Worm (Caenorhabditis elegans): ENCODE data around the gene ulp-4.

Gene ulp-4

ce11 chrII:8125439-8125838, 4.3 kb upstream of the ulp-4 start:
- TF ChIP-seq nhr-28 (tag; optimal IDR thresholded peaks at IDR 0.05) (no peak), mab-5 (tag; optimal IDR thresholded peaks at IDR 0.05) (no peak), blmp-1 (tag; optimal IDR thresholded peaks at IDR 0.05) (no peak), nhr-12 (tag; optimal IDR thresholded peaks at IDR 0.05) (no peak)

- TF ChIP-seq M03D4.4 (tag; optimal IDR thresholded peaks at IDR 0.05) (no peak), pha-4 (tag; optimal IDR thresholded peaks at IDR 0.05) (no peak), zip-8 (tag; optimal IDR thresholded peaks at IDR 0.05) (no peak), flh-1 (GFP tag; optimal IDR thresholded peaks at IDR 0.05) (no peak), ceh-39 (tag; optimal IDR thresholded peaks at IDR 0.05) (no peak), bed-3 (GFP tag; optimal IDR thresholded peaks at IDR 0.05) (no peak), nhr-28 (tag; optimal IDR thresholded peaks at IDR 0.05) (no peak), hlh-1 (tag; optimal IDR thresholded peaks at IDR 0.05) (no peak)
Measured at ce11 chrII:8126132-8126531, 3.6 kb upstream of the ulp-4 start.

- TF ChIP-seq snpc-4 (tag; optimal IDR thresholded peaks at IDR 0.05) (no peak), unc-120 (tag; optimal IDR thresholded peaks at IDR 0.05; ENCODE audit: poor library complexity, severe bottlenecking) (peak; percentile 22), lin-13 (tag; optimal IDR thresholded peaks at IDR 0.05) (no peak), ham-2 (GFP tag; optimal IDR thresholded peaks at IDR 0.05) (no peak), nhr-28 (tag; optimal IDR thresholded peaks at IDR 0.05) (no peak), nhr-76 (tag; optimal IDR thresholded peaks at IDR 0.05) (no peak), hlh-1 (tag; optimal IDR thresholded peaks at IDR 0.05) (peak; percentile 90), bed-3 (GFP tag; optimal IDR thresholded peaks at IDR 0.05) (no peak)
Measured at ce11 chrII:8126617-8127016, 3.1 kb upstream of the ulp-4 start.

- TF ChIP-seq unc-62 (GFP tag; optimal IDR thresholded peaks at IDR 0.05) (no peak), unc-39 (tag; optimal IDR thresholded peaks at IDR 0.05) (no peak), nhr-2 (tag; optimal IDR thresholded peaks at IDR 0.05) (peak; percentile 67), snpc-4 (tag; optimal IDR thresholded peaks at IDR 0.05) (no peak), ces-1 (GFP tag; optimal IDR thresholded peaks at IDR 0.05) (no peak), mab-5 (tag; optimal IDR thresholded peaks at IDR 0.05) (no peak), zip-8 (tag; optimal IDR thresholded peaks at IDR 0.05) (no peak), drap-1 (GFP tag; optimal IDR thresholded peaks at IDR 0.05) (no peak), nhr-28 (tag; optimal IDR thresholded peaks at IDR 0.05) (no peak)
Measured at ce11 chrII:8127290-8127689, 2.5 kb upstream of the ulp-4 start.

- TF ChIP-seq ces-1 (GFP tag; optimal IDR thresholded peaks at IDR 0.05) (no peak), flh-1 (GFP tag; optimal IDR thresholded peaks at IDR 0.05) (no peak), elt-3 (tag; optimal IDR thresholded peaks at IDR 0.05) (no peak), M03D4.4 (tag; optimal IDR thresholded peaks at IDR 0.05) (no peak), drap-1 (GFP tag; optimal IDR thresholded peaks at IDR 0.05) (no peak), unc-62 (GFP tag; optimal IDR thresholded peaks at IDR 0.05) (no peak), lsy-2 (tag; optimal IDR thresholded peaks at IDR 0.05) (no peak), ham-2 (GFP tag; optimal IDR thresholded peaks at IDR 0.05) (no peak), mep-1 (tag; optimal IDR thresholded peaks at IDR 0.05) (no peak), ztf-11 (tag; optimal IDR thresholded peaks at IDR 0.05) (no peak), mab-5 (tag; optimal IDR thresholded peaks at IDR 0.05) (no peak), sem-2 (GFP tag; optimal IDR thresholded peaks at IDR 0.05) (no peak), nhr-76 (tag; optimal IDR thresholded peaks at IDR 0.05) (no peak), nhr-2 (tag; optimal IDR thresholded peaks at IDR 0.05) (no peak)
Measured at ce11 chrII:8127794-8128193, 2.0 kb upstream of the ulp-4 start.

- peak; percentile 34 for TF ChIP-seq sem-2 (GFP tag; optimal IDR thresholded peaks at IDR 0.05)
- peak; percentile 16 for TF ChIP-seq cnd-1 (tag; optimal IDR thresholded peaks at IDR 0.05)
- TF ChIP-seq mls-2 (tag; optimal IDR thresholded peaks at IDR 0.05) = peak; percentile 66
- TF ChIP-seq tbx-8 (GFP tag; optimal IDR thresholded peaks at IDR 0.05) = peak; percentile 22
- peak; percentile 71 for TF ChIP-seq sptf-1 (tag; optimal IDR thresholded peaks at IDR 0.05)
- peak; percentile 51 for TF ChIP-seq drap-1 (GFP tag; optimal IDR thresholded peaks at IDR 0.05)
- no peak for TF ChIP-seq nhr-2 (tag; optimal IDR thresholded peaks at IDR 0.05)
- no peak for TF ChIP-seq mab-5 (tag; optimal IDR thresholded peaks at IDR 0.05)
- peak; percentile 66 for TF ChIP-seq ham-2 (GFP tag; optimal IDR thresholded peaks at IDR 0.05)
- TF ChIP-seq M03D4.4 (tag; optimal IDR thresholded peaks at IDR 0.05) = peak; percentile 46
- TF ChIP-seq nhr-76 (tag; optimal IDR thresholded peaks at IDR 0.05) = no peak
- TF ChIP-seq blmp-1 (tag; optimal IDR thresholded peaks at IDR 0.05) = no peak
- no peak for TF ChIP-seq zip-8 (tag; optimal IDR thresholded peaks at IDR 0.05)
- TF ChIP-seq ces-1 (GFP tag; optimal IDR thresholded peaks at IDR 0.05) = no peak
- no peak for TF ChIP-seq nhr-28 (tag; optimal IDR thresholded peaks at IDR 0.05)
- TF ChIP-seq elt-1 (tag; optimal IDR thresholded peaks at IDR 0.05; ENCODE audit: borderline replicate concordance, insufficient read depth) = no peak
- TF ChIP-seq unc-62 (GFP tag; optimal IDR thresholded peaks at IDR 0.05) = no peak
- TF ChIP-seq flh-1 (GFP tag; optimal IDR thresholded peaks at IDR 0.05) = no peak
- peak; percentile 17 for TF ChIP-seq lsy-2 (tag; optimal IDR thresholded peaks at IDR 0.05)
- no peak for TF ChIP-seq ceh-43 (GFP tag; optimal IDR thresholded peaks at IDR 0.05)
- TF ChIP-seq ztf-11 (tag; optimal IDR thresholded peaks at IDR 0.05) = no peak
- peak; percentile 9 for TF ChIP-seq lin-32 (GFP tag; optimal IDR thresholded peaks at IDR 0.05)
- TF ChIP-seq ceh-83 (GFP tag; optimal IDR thresholded peaks at IDR 0.05) = no peak
- TF ChIP-seq mep-1 (tag; optimal IDR thresholded peaks at IDR 0.05) = peak; percentile 61
- peak; percentile 89 for TF ChIP-seq unc-120 (tag; optimal IDR thresholded peaks at IDR 0.05; ENCODE audit: poor library complexity, severe bottlenecking)
- TF ChIP-seq nhr-237 (tag; optimal IDR thresholded peaks at IDR 0.05) = no peak
- no peak for TF ChIP-seq pha-4 (tag; optimal IDR thresholded peaks at IDR 0.05)
- no peak for TF ChIP-seq ceh-39 (tag; optimal IDR thresholded peaks at IDR 0.05)
- peak; percentile 22 for TF ChIP-seq hlh-1 (tag; optimal IDR thresholded peaks at IDR 0.05)
Measured at ce11 chrII:8128273-8129039, 1.3 kb upstream of the ulp-4 start.

Data from whole organism, mixed stage, embryonic.